Fruit fly (Drosophila melanogaster): ENCODE measurements around the gene sip2.
A peak's percentile ranks its signal among the peaks of the same experiment; 100 is the strongest.

The sip2 gene

dm6 chr2L:6967422-6968012 is 3.6 kb upstream of the sip2 start, which contains the start of gene Sumo (continued):
- no peak for TF ChIP-seq CG32772 (GFP tag; IDR thresholded peaks at IDR 0.05)
- no peak for TF ChIP-seq CG1233 (GFP tag; optimal IDR thresholded peaks at IDR 0.05)
- TF ChIP-seq CG7271 (tag; optimal IDR thresholded peaks at IDR 0.05), result no peak
- no peak for TF ChIP-seq Xbp1 (GFP tag; optimal IDR thresholded peaks at IDR 0.05)
- no peak for TF ChIP-seq sima (GFP tag; optimal IDR thresholded peaks at IDR 0.05)
- no peak for TF ChIP-seq CG10431 (GFP tag; optimal IDR thresholded peaks at IDR 0.05)
- no peak for TF ChIP-seq Drgx (GFP tag; IDR thresholded peaks at IDR 0.05)
- peak; percentile 22 for TF ChIP-seq CG13894 (tag; optimal IDR thresholded peaks at IDR 0.05)
- TF ChIP-seq MBD-R2 (GFP tag; IDR thresholded peaks at IDR 0.05), result peak; percentile 38
- no peak for TF ChIP-seq ham (GFP tag; IDR thresholded peaks at IDR 0.05)
- no peak for TF ChIP-seq Dad (GFP tag; optimal IDR thresholded peaks at IDR 0.05)
- TF ChIP-seq CHES-1-like (GFP tag; optimal IDR thresholded peaks at IDR 0.05), result no peak
- no peak for TF ChIP-seq CG13424 (tag; optimal IDR thresholded peaks at IDR 0.05)
- no peak for TF ChIP-seq wdn (GFP tag; IDR thresholded peaks at IDR 0.05)
- TF ChIP-seq CG15696 (tag; optimal IDR thresholded peaks at IDR 0.05), result no peak
- no peak for TF ChIP-seq luna (GFP tag; optimal IDR thresholded peaks at IDR 0.05)
- TF ChIP-seq crol (GFP tag; IDR thresholded peaks at IDR 0.05), result no peak
- TF ChIP-seq gcm (GFP tag; optimal IDR thresholded peaks at IDR 0.05), result no peak
- no peak for TF ChIP-seq gce (GFP tag; IDR thresholded peaks at IDR 0.05)
- no peak for TF ChIP-seq CG4707 (GFP tag; optimal IDR thresholded peaks at IDR 0.05)
- TF ChIP-seq CG2889 (GFP tag; IDR thresholded peaks at IDR 0.05), result no peak
- no peak for TF ChIP-seq kay (GFP tag; optimal IDR thresholded peaks at IDR 0.05)
- TF ChIP-seq CG31365 (tag; optimal IDR thresholded peaks at IDR 0.05), result no peak
- no peak for TF ChIP-seq bsh (GFP tag; optimal IDR thresholded peaks at IDR 0.05)
- TF ChIP-seq tin (GFP tag; optimal IDR thresholded peaks at IDR 0.05), result no peak
- no peak for TF ChIP-seq Fer2 (tag; optimal IDR thresholded peaks at IDR 0.05)
- peak; percentile 91 for TF ChIP-seq Sry-δ (GFP tag; optimal IDR thresholded peaks at IDR 0.05)
- TF ChIP-seq CG13624 (GFP tag; optimal IDR thresholded peaks at IDR 0.05), result no peak
- TF ChIP-seq wor (GFP tag; IDR thresholded peaks at IDR 0.05), result no peak
- TF ChIP-seq pum (GFP tag; optimal IDR thresholded peaks at IDR 0.05), result no peak
- TF ChIP-seq Hr78 (GFP tag; optimal IDR thresholded peaks at IDR 0.05), result no peak
- TF ChIP-seq Fer3 (tag; optimal IDR thresholded peaks at IDR 0.05), result no peak
- no peak for TF ChIP-seq CG3726 (GFP tag; IDR thresholded peaks at IDR 0.05)
- TF ChIP-seq Camta (GFP tag; optimal IDR thresholded peaks at IDR 0.05), result no peak
- TF ChIP-seq CG11723 (GFP tag; optimal IDR thresholded peaks at IDR 0.05), result no peak
- TF ChIP-seq Blimp-1 (GFP tag; optimal IDR thresholded peaks at IDR 0.05), result no peak
- TF ChIP-seq CG10654 (GFP tag; optimal IDR thresholded peaks at IDR 0.05), result no peak
- TF ChIP-seq CG7357 (GFP tag; IDR thresholded peaks at IDR 0.05), result no peak
- TF ChIP-seq disco-r (GFP tag; optimal IDR thresholded peaks at IDR 0.05), result no peak
- no peak for TF ChIP-seq CG4360 (GFP tag; IDR thresholded peaks at IDR 0.05)
- no peak for TF ChIP-seq p53 (GFP tag; optimal IDR thresholded peaks at IDR 0.05)
- 0 out of 3 replicates have a peak, but pooled peaks have one; percentile 26 for TF ChIP-seq zfh1 (GFP tag; IDR thresholded peaks at IDR 0.05)
- peak; percentile 17 for TF ChIP-seq Hr3 (GFP tag; optimal IDR thresholded peaks at IDR 0.05)
- no peak; the same call in 1 of the 3 replicates for TF ChIP-seq CG17361 (GFP tag; IDR thresholded peaks at IDR 0.05)
- TF ChIP-seq hkb (optimal IDR thresholded peaks at IDR 0.05), result no peak
- no peak for TF ChIP-seq hkb (GFP tag; IDR thresholded peaks at IDR 0.05)
- no peak for TF ChIP-seq CG5953 (GFP tag; IDR thresholded peaks at IDR 0.05)
- peak; percentile 13 for TF ChIP-seq Sox100B (GFP tag; optimal IDR thresholded peaks at IDR 0.05)
- TF ChIP-seq mam (GFP tag; optimal IDR thresholded peaks at IDR 0.05), result no peak
- TF ChIP-seq rib (GFP tag; IDR thresholded peaks at IDR 0.05), result no peak
- peak; percentile 86 for TF ChIP-seq NFAT (GFP tag; IDR thresholded peaks at IDR 0.05)
- peak; percentile 9 for TF ChIP-seq az2 (GFP tag; optimal IDR thresholded peaks at IDR 0.05)

Measured in whole organism, embryonic.